Worm (Caenorhabditis elegans): ENCODE results near the gene F14D2.8.

DNA sequence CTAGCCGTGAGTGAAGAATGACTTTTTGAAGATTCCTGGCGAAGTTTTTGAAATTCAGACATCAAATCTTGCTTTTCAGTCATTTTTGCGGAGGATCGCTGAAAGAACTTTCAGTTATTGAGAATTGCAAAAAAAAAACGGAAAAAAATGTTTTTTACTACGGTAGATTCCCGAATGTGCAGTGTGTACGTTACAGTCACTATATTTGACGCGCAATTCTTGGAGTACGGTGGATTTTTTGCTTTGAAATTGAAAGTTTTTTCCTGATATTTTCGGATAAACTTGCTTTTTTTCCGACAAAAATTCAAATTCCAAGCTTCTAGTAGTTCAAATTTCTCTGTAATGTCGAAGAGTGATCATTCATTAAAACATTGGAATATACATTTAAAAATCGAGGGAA is 7.7 kb downstream of the F14D2.8 start, which contains the start of gene F14D2.11:
- TF ChIP-seq unc-62 (GFP tag; optimal IDR thresholded peaks at IDR 0.05) = no peak
- no peak for TF ChIP-seq lsy-2 (tag; optimal IDR thresholded peaks at IDR 0.05)
- no peak for TF ChIP-seq unc-55 (GFP tag; optimal IDR thresholded peaks at IDR 0.05)
- TF ChIP-seq alr-1 (tag; optimal IDR thresholded peaks at IDR 0.05) = no peak
- TF ChIP-seq elt-3 (tag; optimal IDR thresholded peaks at IDR 0.05) = no peak
- no peak for TF ChIP-seq nhr-6 (tag; optimal IDR thresholded peaks at IDR 0.05)
- no peak for TF ChIP-seq ztf-1 (GFP tag; conservative IDR thresholded peaks at IDR 0.05)
- no peak for TF ChIP-seq ceh-82 (tag; optimal IDR thresholded peaks at IDR 0.05)
- TF ChIP-seq nhr-11 (tag; optimal IDR thresholded peaks at IDR 0.05) = no peak
- TF ChIP-seq ama-1 (optimal IDR thresholded peaks at IDR 0.05) = no peak
- no peak for TF ChIP-seq mdl-1 (tag; optimal IDR thresholded peaks at IDR 0.05)
- no peak for TF ChIP-seq lin-39 (tag; optimal IDR thresholded peaks at IDR 0.05)
- TF ChIP-seq ztf-4 (tag; optimal IDR thresholded peaks at IDR 0.05) = no peak
- no peak for TF ChIP-seq lin-11 (tag; optimal IDR thresholded peaks at IDR 0.05)

All from whole organism, L2 larva.